Worm (Caenorhabditis elegans) whole organism, young adult: ENCODE measurements around the gene mbk-2.

Source experiments
- F22D6.2 ChIP-seq: sonication (generic microtip); optimal IDR thresholded peaks from 2 replicates; lab custom pipeline; 2016; ENCODE audit warnings: mild to moderate bottlenecking, missing genetic modification characterization, missing compliant biosample characterization
- snpc-4 ChIP-seq, 5 experiments: fragments of 150-350 bp in 1 of 5; sonication (generic microtip) in 4 of 5; optimal IDR thresholded peaks; 2 replicates each; lab custom pipeline; 2014 to 2018; ENCODE audit warnings: missing genetic modification characterization in 5 of 5, missing biosample characterization in 3 of 5, antibody characterized with exemption in 2 of 5, mild to moderate bottlenecking in 2 of 5, missing compliant biosample characterization in 2 of 5, missing genotype in 2 of 5, moderate library complexity in 2 of 5, missing genetic modification reagents in 1 of 5

DNA sequence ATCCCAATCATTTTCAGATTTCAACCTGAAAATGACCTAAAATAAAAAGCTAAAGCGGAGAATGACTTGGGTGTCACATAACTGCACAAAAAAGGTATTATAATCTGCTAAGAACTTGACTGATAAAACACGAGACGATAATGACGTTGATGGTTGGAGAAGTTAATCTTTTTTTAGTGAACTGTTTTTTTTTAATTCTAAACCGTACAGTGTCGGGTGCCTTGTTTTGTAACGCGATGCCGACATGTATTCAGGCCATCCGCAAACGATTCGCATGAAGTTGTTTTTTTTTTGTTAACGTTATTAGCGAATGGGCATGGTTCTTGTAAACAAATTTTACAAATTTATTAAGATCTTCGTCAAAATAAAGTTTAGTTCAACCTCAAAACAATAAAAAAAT is 19.6 kb upstream of the mbk-2 start, which contains the start of gene K10D11.6:
- TF ChIP-seq snpc-4 (GFP tag; optimal IDR thresholded peaks at IDR 0.05; lab: Kevin White, UChicago) (no peak), snpc-4 (tag; optimal IDR thresholded peaks at IDR 0.05; lab: Kevin White, UChicago) (peak in 1 of 4 experiments; percentile 42), F22D6.2 (tag; lab: Kevin White, UChicago) (no peak)
